Worm (Caenorhabditis elegans) whole organism, mixed stage, embryonic: ENCODE results near the gene memo-1.

Source experiments
- bed-3 ChIP-seq: fragments of 200-800 bp; sonication (Bioruptor generic); optimal IDR thresholded peaks from 3 replicates; lab custom pipeline; 2018; ENCODE audit warnings: mild to moderate bottlenecking, missing genetic modification characterization, moderate library complexity, missing compliant biosample characterization
- blmp-1 ChIP-seq: fragments of 150-350 bp; optimal IDR thresholded peaks from 2 replicates; lab custom pipeline; 2014; ENCODE audit warnings: missing biosample characterization, missing genetic modification characterization
- ceh-39 ChIP-seq: fragments of 150-350 bp; optimal IDR thresholded peaks from 2 replicates; lab custom pipeline; 2014; ENCODE audit warnings: missing biosample characterization, missing genetic modification characterization
- ceh-43 ChIP-seq: fragments of 200-800 bp; sonication (Bioruptor generic); optimal IDR thresholded peaks from 2 replicates; lab custom pipeline; 2018; ENCODE audit warnings: mild to moderate bottlenecking, missing genetic modification characterization, moderate library complexity, missing compliant biosample characterization
- ceh-83 ChIP-seq: fragments of 200-800 bp; sonication (Bioruptor generic); optimal IDR thresholded peaks from 2 replicates; lab custom pipeline; 2018; ENCODE audit warnings: mild to moderate bottlenecking, missing genetic modification characterization, missing compliant biosample characterization
- ces-1 ChIP-seq: fragments of 150-350 bp; optimal IDR thresholded peaks from 2 replicates; lab custom pipeline; 2014; ENCODE audit warnings: missing biosample characterization, missing genetic modification reagents, missing genetic modification characterization
- drap-1 ChIP-seq: fragments of 200-800 bp; sonication (Bioruptor generic); optimal IDR thresholded peaks from 3 replicates; lab custom pipeline; 2018; ENCODE audit warnings: mild to moderate bottlenecking, missing genetic modification characterization, missing compliant biosample characterization
- elt-1 ChIP-seq: sonication (generic microtip); optimal IDR thresholded peaks from 2 replicates; lab custom pipeline; 2017; ENCODE audit warnings: missing genetic modification characterization, mild to moderate bottlenecking, missing compliant biosample characterization, antibody characterized with exemption, moderate library complexity, borderline replicate concordance; ENCODE audit not compliant: insufficient read depth
- elt-3 ChIP-seq: fragments of 150-350 bp; optimal IDR thresholded peaks from 2 replicates; lab custom pipeline; 2014; ENCODE audit warnings: missing biosample characterization, missing genetic modification characterization
- ham-2 ChIP-seq: fragments of 200-800 bp; sonication (Bioruptor generic); optimal IDR thresholded peaks from 2 replicates; lab custom pipeline; 2018; ENCODE audit warnings: mild to moderate bottlenecking, missing genetic modification characterization, missing compliant biosample characterization
- hlh-1 ChIP-seq: fragments of 150-350 bp; optimal IDR thresholded peaks from 2 replicates; lab custom pipeline; 2014; ENCODE audit warnings: missing biosample characterization, missing genetic modification reagents, missing genetic modification characterization
- lin-13 ChIP-seq: fragments of 150-350 bp; optimal IDR thresholded peaks from 2 replicates; lab custom pipeline; 2014; ENCODE audit warnings: missing biosample characterization, missing genetic modification characterization
- lin-32 ChIP-seq: fragments of 200-800 bp; sonication (Bioruptor generic); optimal IDR thresholded peaks from 2 replicates; lab custom pipeline; 2018; ENCODE audit warnings: mild to moderate bottlenecking, missing genetic modification characterization, missing compliant biosample characterization
- lsy-2 ChIP-seq: fragments of 150-350 bp; optimal IDR thresholded peaks from 2 replicates; lab custom pipeline; 2014; ENCODE audit warnings: missing biosample characterization, missing genetic modification characterization
- mab-5 ChIP-seq: fragments of 150-350 bp; optimal IDR thresholded peaks from 2 replicates; lab custom pipeline; 2014; ENCODE audit warnings: missing biosample characterization, missing genetic modification characterization
- mep-1 ChIP-seq: fragments of 150-350 bp; optimal IDR thresholded peaks from 2 replicates; lab custom pipeline; 2017; ENCODE audit warnings: missing biosample characterization, missing genetic modification reagents, missing genetic modification characterization, inconsistent platforms
- mls-2 ChIP-seq: sonication (generic microtip); optimal IDR thresholded peaks from 2 replicates; lab custom pipeline; 2016; ENCODE audit warnings: mild to moderate bottlenecking, missing genetic modification characterization, moderate library complexity, missing compliant biosample characterization
- nhr-12 ChIP-seq: fragments of 150-350 bp; optimal IDR thresholded peaks from 2 replicates; lab custom pipeline; 2014; ENCODE audit warnings: missing biosample characterization, missing genetic modification characterization
- nhr-2 ChIP-seq: fragments of 150-350 bp; optimal IDR thresholded peaks from 2 replicates; lab custom pipeline; 2014; ENCODE audit warnings: missing biosample characterization, missing genetic modification characterization
- nhr-28 ChIP-seq: fragments of 150-350 bp; optimal IDR thresholded peaks from 2 replicates; lab custom pipeline; 2014; ENCODE audit warnings: missing biosample characterization, missing genetic modification characterization
- pha-4 ChIP-seq: fragments of 150-350 bp; optimal IDR thresholded peaks from 2 replicates; lab custom pipeline; 2018; ENCODE audit warnings: missing biosample characterization, missing genetic modification reagents, missing genetic modification characterization
- sem-2 ChIP-seq: fragments of 200-800 bp; sonication (Bioruptor generic); optimal IDR thresholded peaks from 2 replicates; lab custom pipeline; 2018; ENCODE audit warnings: mild to moderate bottlenecking, missing genetic modification characterization, missing compliant biosample characterization
- snpc-4 ChIP-seq: fragments of 150-350 bp; optimal IDR thresholded peaks from 2 replicates; lab custom pipeline; 2014; ENCODE audit warnings: missing biosample characterization, missing genetic modification characterization
- sptf-1 ChIP-seq: sonication (generic microtip); optimal IDR thresholded peaks from 2 replicates; lab custom pipeline; 2017; ENCODE audit warnings: mild to moderate bottlenecking, missing genetic modification characterization, moderate library complexity, missing compliant biosample characterization
- tbx-8 ChIP-seq: fragments of 200-800 bp; sonication (Bioruptor generic); optimal IDR thresholded peaks from 2 replicates; lab custom pipeline; 2018; ENCODE audit warnings: mild to moderate bottlenecking, missing genetic modification characterization, moderate library complexity, missing compliant biosample characterization
- unc-120 ChIP-seq: sonication (generic microtip); optimal IDR thresholded peaks from 2 replicates; lab custom pipeline; 2017; ENCODE audit warnings: missing genetic modification characterization, missing compliant biosample characterization; ENCODE audit not compliant: poor library complexity, severe bottlenecking
- unc-39 ChIP-seq: fragments of 150-350 bp; optimal IDR thresholded peaks from 2 replicates; lab custom pipeline; 2014; ENCODE audit warnings: missing biosample characterization, missing genetic modification characterization
- unc-62 ChIP-seq: fragments of 150-350 bp; optimal IDR thresholded peaks from 2 replicates; lab custom pipeline; 2014; ENCODE audit warnings: missing biosample characterization, missing genetic modification reagents, missing genetic modification characterization
- zip-8 ChIP-seq: fragments of 150-350 bp; optimal IDR thresholded peaks from 2 replicates; lab custom pipeline; 2014; ENCODE audit warnings: missing biosample characterization, missing genetic modification characterization
- ztf-11 ChIP-seq: fragments of 150-350 bp; optimal IDR thresholded peaks from 2 replicates; lab custom pipeline; 2014; ENCODE audit warnings: missing biosample characterization, missing genetic modification characterization

The memo-1 gene

DNA sequence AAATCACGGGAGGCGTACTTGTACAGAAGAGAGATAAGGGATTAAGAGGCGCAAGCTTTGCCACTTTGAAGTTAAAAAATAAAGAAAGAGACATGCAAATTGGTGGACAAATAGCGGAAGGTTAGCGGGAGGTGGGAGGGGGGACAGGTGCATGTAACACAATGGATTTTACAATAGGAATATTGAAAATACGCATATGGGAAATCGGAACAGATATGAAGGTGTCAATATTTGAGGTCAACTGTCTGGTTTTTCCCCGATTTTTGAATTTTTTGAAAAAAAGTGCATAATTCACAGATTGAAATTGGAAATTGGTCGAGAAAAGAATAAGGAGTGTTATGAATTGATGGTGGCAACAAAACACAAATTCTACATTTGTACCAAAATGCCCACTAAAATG is 14.8 kb upstream of the memo-1 start, which contains the start of gene C37C3.17:
TSS of gene C37C3.17 (minus strand) at position 101 of the 400 bp plus-strand sequence.
- TF ChIP-seq unc-39 = no peak

DNA sequence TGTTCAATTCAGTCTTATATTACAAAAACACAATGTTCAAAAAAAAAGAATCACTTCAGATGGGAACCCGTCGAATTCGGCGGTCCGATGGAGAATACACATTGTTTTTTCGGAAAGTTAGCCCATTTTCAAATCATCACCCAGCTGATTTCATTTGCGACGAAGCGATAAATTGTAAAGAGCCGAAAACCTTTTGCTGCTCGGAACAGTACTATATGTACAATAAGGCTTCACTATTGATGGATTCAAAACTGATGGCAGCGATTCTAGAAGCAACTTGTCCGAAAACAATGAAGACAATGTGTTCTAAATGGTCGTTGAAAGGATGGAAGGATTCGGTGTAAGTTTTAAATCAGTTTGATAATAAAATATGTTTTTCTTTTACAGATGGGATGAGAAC is 11.0 kb upstream of the memo-1 start, which contains the start of gene C37C3.1:
TSS of gene C37C3.1 (plus strand) at position 33 of the 400 bp plus-strand sequence.
- no peak for TF ChIP-seq lsy-2 (tag; lab: Kevin White, UChicago)
- no peak for TF ChIP-seq nhr-28 (tag; lab: Kevin White, UChicago)
- TF ChIP-seq mab-5 (tag; lab: Kevin White, UChicago) = no peak
- no peak for TF ChIP-seq ceh-39 (tag; lab: Kevin White, UChicago)
- TF ChIP-seq ztf-11 (tag; lab: Kevin White, UChicago) = no peak
- TF ChIP-seq unc-39 = no peak
- TF ChIP-seq sem-2 (GFP tag; lab: Kevin White, UChicago) = no peak
- no peak for TF ChIP-seq sptf-1 (tag; lab: Kevin White, UChicago)
- TF ChIP-seq ces-1 (GFP tag; lab: Kevin White, UChicago) = no peak
- TF ChIP-seq unc-62 (GFP tag; lab: Kevin White, UChicago) = no peak
- no peak for TF ChIP-seq tbx-8 (GFP tag; lab: Kevin White, UChicago)
- no peak for TF ChIP-seq unc-120
- no peak for TF ChIP-seq zip-8 (tag; lab: Kevin White, UChicago)
- TF ChIP-seq blmp-1 (tag; lab: Kevin White, UChicago) = no peak
- no peak for TF ChIP-seq ceh-83
- no peak for TF ChIP-seq bed-3 (GFP tag; lab: Kevin White, UChicago)
- TF ChIP-seq mls-2 (tag; lab: Kevin White, UChicago) = no peak
- no peak for TF ChIP-seq elt-3
- no peak for TF ChIP-seq lin-13 (tag; lab: Kevin White, UChicago)

DNA sequence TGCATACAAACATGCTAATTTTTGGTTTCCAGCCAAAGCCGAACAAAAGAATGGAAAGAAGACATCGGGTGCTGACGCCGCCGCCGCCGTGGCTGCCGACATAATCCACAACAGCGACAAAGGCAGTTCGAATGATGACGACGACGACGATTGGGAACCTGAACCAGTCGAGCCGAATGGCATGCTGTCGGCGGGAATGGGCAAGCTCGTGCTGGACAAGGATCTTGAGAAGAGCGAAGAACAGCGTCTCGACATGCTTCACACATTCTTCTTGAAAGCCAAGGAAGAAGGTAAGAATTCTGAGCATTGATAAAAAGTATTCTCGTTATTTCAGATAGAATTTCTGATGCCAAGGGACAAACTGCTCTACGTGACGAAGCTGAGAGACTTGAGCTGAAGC is 9.7 kb upstream of the memo-1 start:
- TF ChIP-seq pha-4 (tag; lab: Kevin White, UChicago) = no peak
- TF ChIP-seq mls-2 (tag; lab: Kevin White, UChicago) = no peak
- no peak for TF ChIP-seq ham-2 (GFP tag; lab: Kevin White, UChicago)
- no peak for TF ChIP-seq sptf-1 (tag; lab: Kevin White, UChicago)
- no peak for TF ChIP-seq mep-1 (tag; lab: Kevin White, UChicago)
- TF ChIP-seq mab-5 (tag; lab: Kevin White, UChicago) = no peak
- no peak for TF ChIP-seq ztf-11 (tag; lab: Kevin White, UChicago)
- no peak for TF ChIP-seq bed-3 (GFP tag; lab: Kevin White, UChicago)
- TF ChIP-seq ceh-39 (tag; lab: Kevin White, UChicago) = no peak
- TF ChIP-seq unc-120 = no peak
- no peak for TF ChIP-seq nhr-28 (tag; lab: Kevin White, UChicago)
- TF ChIP-seq nhr-2 (tag; lab: Kevin White, UChicago) = no peak
- no peak for TF ChIP-seq tbx-8 (GFP tag; lab: Kevin White, UChicago)
- no peak for TF ChIP-seq ces-1 (GFP tag; lab: Kevin White, UChicago)
- TF ChIP-seq lin-32 (GFP tag; lab: Kevin White, UChicago) = no peak
- no peak for TF ChIP-seq hlh-1 (tag; lab: Kevin White, UChicago)
- TF ChIP-seq ceh-83 = no peak
- TF ChIP-seq lsy-2 (tag; lab: Kevin White, UChicago) = no peak
- TF ChIP-seq, all 35 proteins: peak for 0

DNA sequence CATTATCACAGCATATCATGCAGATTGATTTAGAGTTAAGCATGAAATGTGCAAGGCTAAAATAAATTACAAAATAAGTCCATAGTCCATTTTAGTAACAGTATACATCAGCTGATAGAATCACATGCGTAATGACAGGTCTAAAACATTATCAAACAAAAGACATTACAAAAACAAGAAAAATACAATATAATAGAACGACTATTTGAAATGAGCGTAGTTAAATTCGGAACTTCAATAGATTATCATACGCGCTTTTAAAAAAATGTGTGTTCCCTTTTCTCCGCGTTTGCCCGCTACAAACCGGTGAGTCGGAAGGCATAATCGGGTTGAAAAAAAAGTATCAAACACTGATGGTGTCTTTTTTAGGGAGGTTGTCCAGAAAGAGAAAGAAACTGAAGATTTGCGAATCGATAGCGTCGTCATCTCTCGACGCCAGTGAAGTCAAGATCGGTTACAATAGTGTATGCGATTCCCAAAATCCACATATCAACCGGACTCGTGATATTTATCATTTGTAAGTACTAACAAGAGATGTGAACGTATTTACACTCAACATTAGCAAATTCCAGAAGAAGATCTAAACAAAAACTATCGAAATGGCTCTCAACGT is 8.5 kb upstream of the memo-1 start, which contains the start of gene C37C3.2:
TSS of gene C37C3.2 (plus strand) at position 563 of the 613 bp plus-strand sequence.
- TF ChIP-seq pha-4 (tag; lab: Kevin White, UChicago) (no peak), nhr-2 (tag; lab: Kevin White, UChicago) (no peak), lin-32 (GFP tag; lab: Kevin White, UChicago) (no peak), mls-2 (tag; lab: Kevin White, UChicago) (no peak), lsy-2 (tag; lab: Kevin White, UChicago) (no peak), hlh-1 (tag; lab: Kevin White, UChicago) (no peak), ceh-43 (no peak), ham-2 (GFP tag; lab: Kevin White, UChicago) (no peak), ztf-11 (tag; lab: Kevin White, UChicago) (no peak), nhr-12 (tag; lab: Kevin White, UChicago) (no peak), sem-2 (GFP tag; lab: Kevin White, UChicago) (no peak), sptf-1 (tag; lab: Kevin White, UChicago) (no peak), mep-1 (tag; lab: Kevin White, UChicago) (no peak), lin-13 (tag; lab: Kevin White, UChicago) (no peak), elt-1 (tag; lab: Kevin White, UChicago) (no peak), drap-1 (GFP tag; lab: Kevin White, UChicago) (no peak), tbx-8 (GFP tag; lab: Kevin White, UChicago) (no peak), unc-120 (no peak), bed-3 (GFP tag; lab: Kevin White, UChicago) (no peak), snpc-4 (tag; lab: Kevin White, UChicago) (no peak)
